Worm (Caenorhabditis elegans): Measurements from ENCODE around the gene ins-10.

DNA sequence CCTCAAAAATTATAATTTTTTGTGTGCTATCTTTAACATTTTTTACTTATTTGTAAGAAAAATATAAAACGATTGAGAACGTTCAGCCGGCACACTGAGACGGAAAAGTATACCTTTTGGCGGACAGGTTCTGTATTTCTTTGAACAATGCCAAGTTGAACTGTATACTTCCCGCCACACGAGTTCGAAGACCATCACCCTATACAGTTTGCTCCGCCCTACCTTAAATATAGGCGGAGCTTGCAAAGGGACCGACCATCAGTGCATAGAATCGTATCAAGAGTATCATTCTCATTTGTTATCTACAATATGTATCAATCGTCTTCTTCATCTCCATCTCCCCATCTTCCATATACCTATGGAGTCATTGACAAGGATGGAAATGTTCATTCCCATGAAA, 48.9 kb upstream of the ins-10 start, which contains the start of gene end-1:
- TF ChIP-seq nhr-76 (tag; optimal IDR thresholded peaks at IDR 0.05) (no peak), lin-15B (tag; optimal IDR thresholded peaks at IDR 0.05) (no peak)

All from whole organism, L3 larva.